Worm (Caenorhabditis elegans): ENCODE data around the gene dgk-2.

DNA sequence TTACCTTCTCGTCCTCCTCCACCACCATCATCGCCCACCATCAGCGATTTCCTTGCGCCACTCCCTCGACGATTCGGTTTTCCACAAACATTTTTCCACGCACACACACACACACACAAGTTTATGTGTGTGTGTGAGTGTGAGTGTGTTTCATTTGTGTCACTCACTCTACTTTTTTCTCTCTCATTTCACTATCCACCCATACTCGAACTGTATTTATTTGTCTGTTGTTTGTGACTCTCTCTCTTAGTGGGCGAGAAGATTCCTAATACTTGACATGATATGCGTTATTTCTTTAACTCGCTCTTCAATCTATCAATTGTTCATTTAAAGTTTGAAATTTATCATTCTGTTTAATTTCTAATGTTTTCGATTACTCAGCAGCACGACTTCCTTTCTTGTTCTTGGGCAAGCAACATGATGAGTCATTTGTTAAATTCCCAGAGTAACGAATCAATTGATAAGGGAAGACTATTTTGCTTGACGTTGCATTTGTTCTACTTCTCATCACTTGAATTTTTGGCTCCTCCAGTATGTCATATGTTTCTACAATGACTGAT lies 3.0 kb upstream of the dgk-2 start:
- TF ChIP-seq fos-1 (tag; optimal IDR thresholded peaks at IDR 0.05) (peak; percentile 59), unc-62 (GFP tag; optimal IDR thresholded peaks at IDR 0.05) (no peak), F13H6.1 (tag; optimal IDR thresholded peaks at IDR 0.05) (peak; percentile 14), mab-5 (tag; optimal IDR thresholded peaks at IDR 0.05) (no peak), mdl-1 (tag; optimal IDR thresholded peaks at IDR 0.05) (no peak)
